Worm (Caenorhabditis elegans): ENCODE results near the gene C17E7.13.

DNA sequence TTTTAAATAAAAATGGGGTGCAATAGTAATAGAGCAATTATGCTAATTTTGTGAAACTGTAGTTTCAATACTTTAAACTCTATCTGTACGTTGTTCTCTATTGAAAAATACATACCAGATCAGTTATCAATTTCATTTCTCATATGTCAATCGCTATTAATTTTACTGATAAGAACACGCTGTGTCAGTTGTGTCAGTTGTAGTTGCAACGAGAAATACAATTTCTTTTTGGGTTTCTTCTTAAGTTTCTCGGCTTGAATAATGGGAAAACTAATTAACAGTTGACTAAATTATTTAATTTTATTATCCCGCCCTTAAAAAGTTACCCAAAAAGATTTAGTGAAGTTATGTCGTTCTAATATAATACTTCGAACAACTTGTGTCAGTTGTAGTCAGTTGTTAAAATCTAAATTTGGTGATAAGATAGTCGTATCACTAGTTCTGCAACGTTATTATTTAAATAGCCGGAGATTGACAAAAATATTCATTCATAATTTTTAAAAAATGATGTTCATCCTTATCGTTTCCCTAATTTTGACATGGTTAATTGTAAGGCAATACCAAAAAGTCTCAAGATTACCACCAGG lies 46.9 kb upstream of the C17E7.13 start, which contains the start of gene cyp-35A5:
- TF ChIP-seq ztf-11 (tag; optimal IDR thresholded peaks at IDR 0.05) (no peak), lsy-2 (tag; optimal IDR thresholded peaks at IDR 0.05) (no peak), zip-8 (tag; optimal IDR thresholded peaks at IDR 0.05) (no peak), nhr-2 (tag; optimal IDR thresholded peaks at IDR 0.05) (no peak), mls-2 (tag; optimal IDR thresholded peaks at IDR 0.05) (no peak), elt-1 (tag; optimal IDR thresholded peaks at IDR 0.05; ENCODE audit: borderline replicate concordance, insufficient read depth) (no peak), mab-5 (tag; optimal IDR thresholded peaks at IDR 0.05) (no peak), lin-13 (tag; optimal IDR thresholded peaks at IDR 0.05) (no peak), unc-62 (GFP tag; optimal IDR thresholded peaks at IDR 0.05) (no peak), pha-4 (tag; optimal IDR thresholded peaks at IDR 0.05) (no peak), mep-1 (tag; optimal IDR thresholded peaks at IDR 0.05) (no peak), lin-32 (GFP tag; optimal IDR thresholded peaks at IDR 0.05) (no peak), nhr-237 (tag; optimal IDR thresholded peaks at IDR 0.05) (no peak)

All from whole organism, mixed stage, embryonic.